Worm (Caenorhabditis elegans) whole organism, L4 larva: Measurements from ENCODE around the gene ttr-52.

Experiments
- F37D6.2 ChIP-seq: sonication (generic microtip); optimal IDR thresholded peaks from 2 replicates; lab custom pipeline; 2016; ENCODE audit warnings: mild to moderate bottlenecking, missing genetic modification characterization, missing compliant biosample characterization
- daf-12 ChIP-seq: fragments of 150-350 bp; optimal IDR thresholded peaks from 2 replicates; lab custom pipeline; 2014; ENCODE audit warnings: missing biosample characterization, missing genetic modification reagents, missing genetic modification characterization
- fkh-10 ChIP-seq: fragments of 150-350 bp; optimal IDR thresholded peaks from 2 replicates; lab custom pipeline; 2014; ENCODE audit warnings: missing biosample characterization, missing genetic modification reagents, missing genetic modification characterization
- lin-15B ChIP-seq: fragments of 150-350 bp; sonication (generic microtip); optimal IDR thresholded peaks from 3 replicates; lab custom pipeline; 2014; ENCODE audit warnings: missing biosample characterization, missing genetic modification characterization
- unc-39 ChIP-seq: sonication (generic microtip); optimal IDR thresholded peaks from 2 replicates; lab custom pipeline; 2017; ENCODE audit warnings: missing biosample characterization, missing genetic modification characterization

ce11 chrIII:13411202-13411601 lies 6.7 kb downstream of the ttr-52 start:
- TF ChIP-seq fkh-10 (GFP tag; lab: Kevin White, UChicago) (no peak), F37D6.2 (tag; lab: Kevin White, UChicago) (no peak), daf-12 (tag; lab: Kevin White, UChicago) (no peak), lin-15B (tag; lab: Kevin White, UChicago) (no peak), unc-39 (tag; lab: Kevin White, UChicago) (no peak)
